Worm (Caenorhabditis elegans) whole organism, L4/young adult: ENCODE results near the gene T11G6.3.

Experiments used
- W03F9.2 ChIP-seq: fragments of 150-350 bp; optimal IDR thresholded peaks from 2 replicates; lab custom pipeline; 2014; ENCODE audit warnings: missing biosample characterization, missing genetic modification characterization
- dao-5 ChIP-seq: sonication (generic microtip); optimal IDR thresholded peaks from 2 replicates; lab custom pipeline; 2016; ENCODE audit warnings: missing genotype, missing genetic modification characterization, moderate library complexity, missing compliant biosample characterization
- him-1 ChIP-seq: sonication (generic microtip); optimal IDR thresholded peaks from 2 replicates; lab custom pipeline; 2016; ENCODE audit warnings: missing genotype, missing genetic modification reagents, missing genetic modification characterization, missing compliant biosample characterization

DNA sequence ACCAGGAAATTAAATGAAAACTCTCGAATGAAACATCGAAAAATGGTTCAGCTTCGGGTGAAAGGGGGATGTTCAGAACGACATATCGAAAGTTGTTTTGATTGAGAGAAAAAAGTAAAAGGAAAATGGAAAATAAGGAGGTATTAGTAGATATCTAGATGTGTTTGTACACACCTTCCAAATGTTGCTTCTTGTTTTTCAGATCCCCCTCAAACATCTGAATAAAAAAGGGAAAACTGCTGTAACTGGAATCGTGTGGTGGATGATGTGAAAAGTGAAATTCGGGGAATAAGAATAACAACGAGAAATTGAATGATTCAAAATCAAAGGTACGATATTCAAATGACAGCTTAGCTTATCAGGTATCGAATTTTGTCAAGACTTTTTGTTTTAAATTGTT is 27.0 kb downstream of the T11G6.3 start, which contains the start of gene npax-3:
- TF ChIP-seq him-1 (tag; lab: Kevin White, UChicago) = no peak
- TF ChIP-seq dao-5 (tag; lab: Kevin White, UChicago) = no peak
- TF ChIP-seq W03F9.2 = no peak
